Worm (Caenorhabditis elegans) whole organism, mixed stage, embryonic: ENCODE measurements around the gene M03A1.3.

Experiments
- elt-1 ChIP-seq: sonication (generic microtip); optimal IDR thresholded peaks from 2 replicates; lab custom pipeline; 2017; ENCODE audit warnings: missing genetic modification characterization, mild to moderate bottlenecking, missing compliant biosample characterization, antibody characterized with exemption, moderate library complexity, borderline replicate concordance; ENCODE audit not compliant: insufficient read depth
- pha-4 ChIP-seq: fragments of 150-350 bp; optimal IDR thresholded peaks from 2 replicates; lab custom pipeline; 2018; ENCODE audit warnings: missing biosample characterization, missing genetic modification reagents, missing genetic modification characterization
- snpc-4 ChIP-seq: fragments of 150-350 bp; optimal IDR thresholded peaks from 2 replicates; lab custom pipeline; 2014; ENCODE audit warnings: missing biosample characterization, missing genetic modification characterization

ce11 chrII:4525185-4525584 lies 32.4 kb upstream of the M03A1.3 start:
- TF ChIP-seq elt-1 (tag; lab: Kevin White, UChicago), result no peak
- TF ChIP-seq pha-4 (tag; lab: Kevin White, UChicago), result no peak
- no peak for TF ChIP-seq snpc-4
